Worm (Caenorhabditis elegans) whole organism, early embryonic: Measurements from ENCODE around the gene lip-1.

Source experiments
- B0310.2 ChIP-seq: sonication (generic microtip); optimal IDR thresholded peaks from 2 replicates; lab custom pipeline; 2016; ENCODE audit warnings: mild to moderate bottlenecking, missing genetic modification characterization, missing compliant biosample characterization
- F13C5.2 ChIP-seq: sonication (generic microtip); optimal IDR thresholded peaks from 2 replicates; lab custom pipeline; 2017; ENCODE audit warnings: mild to moderate bottlenecking, missing genetic modification characterization, inconsistent platforms, missing compliant biosample characterization
- aly-1 ChIP-seq: sonication (generic microtip); optimal IDR thresholded peaks from 2 replicates; lab custom pipeline; 2016; ENCODE audit warnings: missing genetic modification characterization, missing compliant biosample characterization
- ama-1 ChIP-seq: fragments of 150-350 bp; optimal IDR thresholded peaks from 2 replicates; lab custom pipeline; 2014
- ceh-13 ChIP-seq: fragments of 200-800 bp; sonication (Bioruptor generic); optimal IDR thresholded peaks from 2 replicates; lab custom pipeline; 2018; ENCODE audit warnings: mild to moderate bottlenecking, missing genetic modification characterization, missing compliant biosample characterization
- ceh-36 ChIP-seq: sonication (generic microtip); optimal IDR thresholded peaks from 2 replicates; lab custom pipeline; 2016; ENCODE audit warnings: missing genetic modification characterization, inconsistent platforms, missing compliant biosample characterization
- ets-7 ChIP-seq: sonication (generic microtip); optimal IDR thresholded peaks from 2 replicates; lab custom pipeline; 2016; ENCODE audit warnings: missing genotype, missing genetic modification characterization, missing compliant biosample characterization
- flt-1 ChIP-seq: fragments of 200-800 bp; sonication (Bioruptor generic); IDR thresholded peaks from 2 replicates; pipeline ENCODE4 v1.3.6; 2022; ENCODE audit warnings: missing genetic modification characterization, missing compliant biosample characterization
- hmbx-1 ChIP-seq: sonication (generic microtip); optimal IDR thresholded peaks from 2 replicates; lab custom pipeline; 2016; ENCODE audit warnings: mild to moderate bottlenecking, missing genetic modification characterization, missing compliant biosample characterization
- hmg-4 ChIP-seq: fragments of 200-800 bp; sonication (Bioruptor generic); optimal IDR thresholded peaks from 2 replicates; lab custom pipeline; 2018; ENCODE audit warnings: mild to moderate bottlenecking, missing genetic modification characterization, missing compliant biosample characterization
- hnd-1 ChIP-seq: sonication (generic microtip); optimal IDR thresholded peaks from 2 replicates; lab custom pipeline; 2016; ENCODE audit warnings: missing genetic modification characterization, missing compliant biosample characterization
- pes-1 ChIP-seq: fragments of 200-800 bp; sonication (Bioruptor generic); IDR thresholded peaks from 2 replicates; pipeline ENCODE4 v1.3.6; 2022; ENCODE audit warnings: missing genetic modification reagents, missing genetic modification characterization, missing compliant biosample characterization
- scrt-1 ChIP-seq: fragments of 200-800 bp; sonication (Bioruptor generic); IDR thresholded peaks from 2 replicates; pipeline ENCODE4 v1.3.6; 2022; ENCODE audit warnings: missing genetic modification characterization, missing compliant biosample characterization
- sea-1 ChIP-seq: fragments of 200-800 bp; sonication (Bioruptor generic); conservative IDR thresholded peaks from 2 replicates; pipeline ENCODE4 v1.3.6; 2022; ENCODE audit warnings: missing genetic modification characterization, missing compliant biosample characterization
- tbx-11 ChIP-seq: fragments of 200-800 bp; sonication (Bioruptor generic); IDR thresholded peaks from 2 replicates; pipeline ENCODE4 v1.3.6; 2022; ENCODE audit warnings: missing genetic modification characterization, missing compliant biosample characterization
- tbx-37 ChIP-seq: fragments of 200-800 bp; sonication (Bioruptor generic); conservative IDR thresholded peaks from 2 replicates; pipeline ENCODE4 v1.3.6; 2022; ENCODE audit warnings: missing genetic modification reagents, missing genetic modification characterization, missing compliant biosample characterization
- tra-4 ChIP-seq: sonication (generic microtip); optimal IDR thresholded peaks from 2 replicates; lab custom pipeline; 2017; ENCODE audit warnings: missing genetic modification characterization, missing compliant biosample characterization

The lip-1 gene

DNA sequence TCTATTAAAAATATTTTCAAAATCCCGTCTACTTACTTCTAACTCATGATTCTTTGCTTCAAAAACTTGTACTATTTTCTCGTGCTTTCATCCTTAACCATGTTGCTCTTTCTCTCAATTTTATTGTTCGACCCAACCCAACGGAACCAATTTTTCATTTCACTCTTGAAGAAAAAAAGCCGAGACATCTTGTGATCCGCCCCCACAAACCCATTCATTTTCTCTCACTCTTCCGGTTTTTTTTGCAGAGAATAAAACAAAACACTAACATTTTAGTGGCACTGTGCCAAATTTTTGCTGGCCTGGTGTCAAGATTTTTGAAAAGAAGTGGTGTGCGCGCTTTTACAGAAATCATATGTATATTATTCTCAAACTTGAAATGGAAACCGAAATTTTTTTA lies 6.0 kb upstream of the lip-1 start:
- TF ChIP-seq hnd-1 (tag; lab: Kevin White, UChicago) (no peak), ets-7 (no peak), ceh-13 (GFP tag; lab: Kevin White, UChicago) (no peak), tbx-11 (GFP tag; lab: Robert Waterston, UW) (no peak), hmg-4 (GFP tag; lab: Kevin White, UChicago) (no peak), ceh-36 (no peak), pes-1 (GFP tag; lab: Robert Waterston, UW) (no peak)

DNA sequence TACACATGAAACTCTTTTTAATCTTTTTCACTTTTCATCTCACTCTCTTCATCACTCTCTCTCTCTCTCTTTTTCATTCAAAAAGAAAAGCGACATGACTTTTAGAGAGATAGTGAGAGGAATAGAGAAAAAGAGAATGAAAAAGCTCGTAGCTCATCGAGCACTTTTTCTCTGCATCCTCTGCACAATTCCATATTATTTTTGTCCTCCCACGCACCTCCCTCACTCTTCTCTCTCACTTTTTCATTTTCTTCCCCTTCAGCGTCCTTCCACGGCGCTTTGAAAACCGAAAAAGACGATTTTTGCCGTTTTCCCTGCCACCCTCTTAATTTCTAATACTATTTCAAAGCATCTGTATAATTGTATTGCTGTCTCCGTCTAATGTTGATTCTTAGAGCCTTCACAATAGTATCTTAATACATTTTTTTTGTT lies 3.7 kb upstream of the lip-1 start:
- TF ChIP-seq aly-1 = no peak
- TF ChIP-seq ceh-36 = no peak
- TF ChIP-seq B0310.2 (tag; lab: Kevin White, UChicago) = no peak
- TF ChIP-seq ceh-13 (GFP tag; lab: Kevin White, UChicago) = no peak
- TF ChIP-seq tbx-11 (GFP tag; lab: Robert Waterston, UW) = no peak
- no peak for TF ChIP-seq flt-1 (GFP tag; lab: Robert Waterston, UW)
- no peak for TF ChIP-seq hmg-4 (GFP tag; lab: Kevin White, UChicago)
- TF ChIP-seq hmbx-1 = no peak
- TF ChIP-seq tra-4 (tag; lab: Kevin White, UChicago) = no peak
- no peak for TF ChIP-seq F13C5.2

DNA sequence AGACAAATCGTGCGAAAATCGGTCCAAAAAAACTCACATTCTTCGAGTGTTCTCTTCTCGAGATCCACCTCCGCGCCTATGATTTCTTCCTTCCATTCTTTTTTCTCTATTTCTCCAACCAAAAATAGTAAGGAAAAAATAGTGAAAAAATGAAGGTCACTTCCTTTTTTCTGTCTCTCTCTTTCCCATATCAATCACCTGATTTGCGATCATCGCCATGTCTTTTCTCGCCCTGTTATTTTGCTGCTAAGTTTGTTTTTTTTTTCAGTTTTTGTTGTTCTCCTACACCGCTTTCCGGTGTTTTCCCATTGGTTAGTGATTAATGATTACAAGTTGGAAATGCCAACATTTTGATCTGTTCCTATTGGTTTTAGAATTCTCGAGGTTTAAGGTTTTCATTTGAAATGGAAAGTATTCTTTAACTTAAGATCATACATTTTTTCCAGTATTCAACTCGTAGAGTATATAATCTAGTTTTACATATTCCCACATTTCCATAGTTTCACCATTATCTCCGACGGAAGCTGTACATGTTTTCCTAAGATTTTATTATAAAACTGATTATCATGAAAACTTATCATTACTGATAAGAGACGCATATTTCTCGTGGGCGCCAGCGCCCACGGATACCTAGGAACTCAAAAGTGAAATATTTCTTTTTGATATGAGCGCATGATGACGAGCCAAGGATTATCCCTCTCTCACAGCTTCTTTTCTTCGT lies 1.0 kb upstream of the lip-1 start:
- TF ChIP-seq tbx-11 (GFP tag; lab: Robert Waterston, UW) = no peak
- no peak for TF ChIP-seq tra-4 (tag; lab: Kevin White, UChicago)
- no peak for TF ChIP-seq sea-1 (GFP tag; lab: Robert Waterston, UW)
- no peak for TF ChIP-seq ets-7
- no peak for TF ChIP-seq tbx-37 (GFP tag; lab: Robert Waterston, UW)
- no peak for TF ChIP-seq B0310.2 (tag; lab: Kevin White, UChicago)
- TF ChIP-seq ama-1 (lab: Kevin White, UChicago) = no peak
- no peak for TF ChIP-seq hnd-1 (tag; lab: Kevin White, UChicago)
- no peak for TF ChIP-seq F13C5.2
- no peak for TF ChIP-seq ceh-36
- no peak for TF ChIP-seq hmg-4 (GFP tag; lab: Kevin White, UChicago)
- no peak for TF ChIP-seq flt-1 (GFP tag; lab: Robert Waterston, UW)
- TF ChIP-seq aly-1 = no peak
- TF ChIP-seq pes-1 (GFP tag; lab: Robert Waterston, UW) = no peak
- no peak for TF ChIP-seq scrt-1 (GFP tag; lab: Robert Waterston, UW)

DNA sequence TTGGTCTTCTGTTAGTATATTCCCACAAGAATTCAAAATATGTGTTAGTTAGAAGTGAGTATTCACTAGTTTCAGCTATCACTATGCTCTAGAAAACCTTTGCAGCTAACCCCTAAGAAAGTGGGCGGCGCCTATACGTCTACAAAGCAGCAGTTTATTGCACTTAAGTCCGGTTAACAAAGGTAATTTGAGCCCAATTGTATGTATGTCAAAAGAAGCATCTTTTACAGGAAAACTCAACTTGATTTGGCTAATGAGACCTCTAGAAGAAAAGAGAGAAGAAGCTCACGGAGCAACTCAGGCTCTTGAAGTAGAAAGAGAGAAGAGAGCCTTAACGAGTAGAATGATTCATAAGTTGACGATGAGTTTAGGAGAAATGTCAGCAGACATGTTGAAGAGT lies 10.0 kb downstream of the lip-1 start:
- TF ChIP-seq ceh-13 (GFP tag; lab: Kevin White, UChicago) (no peak), hmbx-1 (no peak), ama-1 (lab: Kevin White, UChicago) (no peak), flt-1 (GFP tag; lab: Robert Waterston, UW) (no peak), ceh-36 (no peak), sea-1 (GFP tag; lab: Robert Waterston, UW) (no peak), hnd-1 (tag; lab: Kevin White, UChicago) (no peak), tbx-37 (GFP tag; lab: Robert Waterston, UW) (no peak), aly-1 (no peak), B0310.2 (tag; lab: Kevin White, UChicago) (no peak), ets-7 (no peak), pes-1 (GFP tag; lab: Robert Waterston, UW) (no peak), scrt-1 (GFP tag; lab: Robert Waterston, UW) (no peak), tbx-11 (GFP tag; lab: Robert Waterston, UW) (no peak), hmg-4 (GFP tag; lab: Kevin White, UChicago) (no peak), F13C5.2 (no peak), tra-4 (tag; lab: Kevin White, UChicago) (no peak)

DNA sequence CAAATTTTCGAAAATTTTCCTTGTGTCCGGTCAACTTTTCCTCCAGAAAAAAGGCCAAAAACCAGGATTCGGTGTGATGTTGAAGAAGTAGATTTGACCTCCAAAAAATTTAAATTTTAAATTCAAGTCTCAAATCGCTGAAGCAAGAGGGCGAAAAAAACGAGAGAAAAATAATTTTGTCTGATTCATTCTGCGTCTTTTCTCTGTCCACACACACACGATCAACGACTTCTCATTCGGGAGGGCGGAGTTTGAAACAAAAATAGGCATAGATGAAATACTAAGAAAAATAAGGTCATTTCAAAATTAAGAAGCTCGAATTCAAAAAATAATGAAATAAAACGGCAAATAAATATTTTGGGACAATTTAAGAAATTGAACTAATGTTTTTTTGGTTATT lies 16.5 kb downstream of the lip-1 start, which contains the start of gene R13H7.2:
R13H7.2 (minus strand) TSS at position 101 of the 400 bp plus-strand sequence.
- TF ChIP-seq pes-1 (GFP tag; lab: Robert Waterston, UW) (no peak), ets-7 (no peak)

DNA sequence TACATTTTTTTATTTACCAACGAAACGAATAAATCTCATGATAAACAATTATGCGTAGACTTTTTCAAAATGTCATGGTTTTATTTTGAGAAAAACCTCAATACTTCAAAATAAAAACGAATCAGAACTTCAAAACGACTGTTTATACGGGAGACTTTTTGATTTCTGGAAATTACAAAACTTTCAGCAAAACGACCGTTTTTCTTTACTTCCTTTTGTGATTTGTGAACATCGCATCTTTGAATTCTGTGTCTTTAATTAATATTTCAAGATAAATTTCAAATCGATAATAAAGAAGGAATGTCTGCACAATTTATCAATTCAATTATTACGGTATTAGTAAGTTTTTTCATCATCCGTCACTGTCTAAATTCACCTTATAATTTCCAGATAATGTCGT lies 25.0 kb downstream of the lip-1 start, which contains the start of gene srx-20:
srx-20 (plus strand) TSS at position 301 of the 400 bp plus-strand sequence.
- TF ChIP-seq hmbx-1 = no peak
- TF ChIP-seq sea-1 (GFP tag; lab: Robert Waterston, UW) = no peak
- TF ChIP-seq hnd-1 (tag; lab: Kevin White, UChicago) = no peak
- no peak for TF ChIP-seq tra-4 (tag; lab: Kevin White, UChicago)
- no peak for TF ChIP-seq scrt-1 (GFP tag; lab: Robert Waterston, UW)
- TF ChIP-seq pes-1 (GFP tag; lab: Robert Waterston, UW) = no peak
- no peak for TF ChIP-seq tbx-11 (GFP tag; lab: Robert Waterston, UW)
- TF ChIP-seq ceh-13 (GFP tag; lab: Kevin White, UChicago) = no peak
- TF ChIP-seq aly-1 = no peak
- TF ChIP-seq ama-1 (lab: Kevin White, UChicago) = no peak
- no peak for TF ChIP-seq ets-7
- no peak for TF ChIP-seq ceh-36
- TF ChIP-seq hmg-4 (GFP tag; lab: Kevin White, UChicago) = no peak
- TF ChIP-seq F13C5.2 = no peak
- TF ChIP-seq flt-1 (GFP tag; lab: Robert Waterston, UW) = no peak
- no peak for TF ChIP-seq tbx-37 (GFP tag; lab: Robert Waterston, UW)
- no peak for TF ChIP-seq B0310.2 (tag; lab: Kevin White, UChicago)

DNA sequence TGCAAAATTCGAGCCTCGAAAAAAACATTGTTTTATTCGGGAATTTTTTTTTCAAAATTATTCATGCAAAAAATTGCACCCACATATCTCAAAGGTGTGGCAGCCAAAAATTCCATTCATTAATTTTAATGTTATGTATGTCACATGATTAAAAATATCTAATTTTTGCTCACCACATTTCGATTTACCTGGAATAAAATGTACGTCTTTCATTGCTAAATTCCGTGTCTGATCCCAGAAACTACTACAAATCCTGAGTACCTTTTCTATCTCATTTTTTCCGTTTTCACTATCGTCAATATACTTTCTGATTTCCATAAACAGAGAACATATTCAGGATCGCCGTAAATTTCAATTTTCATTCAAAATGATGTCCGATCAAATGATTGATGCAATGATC lies 30.2 kb downstream of the lip-1 start, which contains the start of gene srx-19:
srx-19 (plus strand) TSS at position 301 of the 400 bp plus-strand sequence.
- no peak for TF ChIP-seq hmbx-1
- no peak for TF ChIP-seq scrt-1 (GFP tag; lab: Robert Waterston, UW)
- no peak for TF ChIP-seq B0310.2 (tag; lab: Kevin White, UChicago)
- TF ChIP-seq tbx-11 (GFP tag; lab: Robert Waterston, UW) = no peak
- TF ChIP-seq pes-1 (GFP tag; lab: Robert Waterston, UW) = no peak
- TF ChIP-seq F13C5.2 = no peak
- TF ChIP-seq aly-1 = no peak
- TF ChIP-seq hmg-4 (GFP tag; lab: Kevin White, UChicago) = no peak
- TF ChIP-seq ets-7 = no peak
- no peak for TF ChIP-seq ceh-36
